Worm (Caenorhabditis elegans) whole organism, L4/young adult: ENCODE measurements around the gene Y51H7C.8.

Source experiments
- W03F9.2 ChIP-seq: fragments of 150-350 bp; optimal IDR thresholded peaks from 2 replicates; lab custom pipeline; 2014; ENCODE audit warnings: missing biosample characterization, missing genetic modification characterization
- dao-5 ChIP-seq: sonication (generic microtip); optimal IDR thresholded peaks from 2 replicates; lab custom pipeline; 2016; ENCODE audit warnings: missing genotype, missing genetic modification characterization, moderate library complexity, missing compliant biosample characterization
- him-1 ChIP-seq: sonication (generic microtip); optimal IDR thresholded peaks from 2 replicates; lab custom pipeline; 2016; ENCODE audit warnings: missing genotype, missing genetic modification reagents, missing genetic modification characterization, missing compliant biosample characterization

ce11 chrII:1412359-1412907, 10.9 kb downstream of the Y51H7C.8 start, which contains the start of gene alkb-1:
- TF ChIP-seq him-1 (tag; lab: Kevin White, UChicago) = no peak
- no peak for TF ChIP-seq dao-5 (tag; lab: Kevin White, UChicago)
- no peak for TF ChIP-seq W03F9.2
